Worm (Caenorhabditis elegans) whole organism, L3 larva: ENCODE results near the gene dgn-2.

Experiments
- R02D3.7 ChIP-seq: fragments of 150-350 bp; optimal IDR thresholded peaks from 2 replicates; lab custom pipeline; 2014; ENCODE audit warnings: missing biosample characterization, missing genetic modification characterization
- ZK546.5 ChIP-seq: sonication (generic microtip); optimal IDR thresholded peaks from 2 replicates; lab custom pipeline; 2017; ENCODE audit warnings: missing biosample characterization, missing genetic modification characterization
- aly-2 ChIP-seq: fragments of 150-350 bp; optimal IDR thresholded peaks from 2 replicates; lab custom pipeline; 2014; ENCODE audit warnings: missing biosample characterization, missing genetic modification characterization
- ama-1 ChIP-seq: fragments of 150-350 bp; optimal IDR thresholded peaks from 2 replicates; lab custom pipeline; 2018
- ceh-16 ChIP-seq: sonication (generic microtip); optimal IDR thresholded peaks from 2 replicates; lab custom pipeline; 2017; ENCODE audit warnings: missing biosample characterization, missing genetic modification characterization
- ceh-28 ChIP-seq: fragments of 150-350 bp; optimal IDR thresholded peaks from 2 replicates; lab custom pipeline; 2014; ENCODE audit warnings: missing biosample characterization, missing genetic modification reagents, missing genetic modification characterization
- ceh-82 ChIP-seq: fragments of 150-350 bp; optimal IDR thresholded peaks from 2 replicates; lab custom pipeline; 2014; ENCODE audit warnings: missing biosample characterization, missing genetic modification characterization
- ceh-9 ChIP-seq: sonication (generic microtip); optimal IDR thresholded peaks from 2 replicates; lab custom pipeline; 2018; ENCODE audit warnings: missing biosample characterization, missing genetic modification characterization
- daf-12 ChIP-seq: fragments of 150-350 bp; optimal IDR thresholded peaks from 2 replicates; lab custom pipeline; 2014; ENCODE audit warnings: missing biosample characterization, missing genetic modification reagents, missing genetic modification characterization
- egl-27 ChIP-seq: sonication (generic microtip); optimal IDR thresholded peaks from 4 replicates; lab custom pipeline; 2017; ENCODE audit warnings: missing biosample characterization, missing genetic modification reagents, missing genetic modification characterization
- egl-5 ChIP-seq: fragments of 150-350 bp; optimal IDR thresholded peaks from 2 replicates; lab custom pipeline; 2017; ENCODE audit warnings: missing biosample characterization, missing genetic modification reagents, missing genetic modification characterization, inconsistent platforms
- elt-1 ChIP-seq: fragments of 150-350 bp; optimal IDR thresholded peaks from 2 replicates; lab custom pipeline; 2014; ENCODE audit warnings: missing biosample characterization, missing genetic modification characterization
- elt-2 ChIP-seq: sonication (generic microtip); optimal IDR thresholded peaks from 2 replicates; lab custom pipeline; 2016; ENCODE audit warnings: missing genetic modification reagents, mild to moderate bottlenecking, missing genetic modification characterization, missing compliant biosample characterization
- elt-3 ChIP-seq, 3 experiments: fragments of 150-350 bp in 1 of 3; sonication (generic microtip) in 2 of 3; optimal IDR thresholded peaks; 2 replicates in 2 of 3; 4 replicates in 1 of 3; lab custom pipeline; 2014 to 2017; ENCODE audit warnings: missing biosample characterization in 3 of 3, missing genetic modification characterization in 3 of 3
- eor-1 ChIP-seq, 2 experiments: fragments of 150-350 bp; optimal IDR thresholded peaks; 2 replicates each; lab custom pipeline; 2014 to 2018; ENCODE audit warnings: missing biosample characterization in 2 of 2, missing genetic modification characterization in 2 of 2
- fkh-10 ChIP-seq: sonication (generic microtip); optimal IDR thresholded peaks from 2 replicates; lab custom pipeline; 2017; ENCODE audit warnings: missing biosample characterization, missing genetic modification reagents, missing genetic modification characterization
- fkh-2 ChIP-seq: fragments of 150-350 bp; optimal IDR thresholded peaks from 2 replicates; lab custom pipeline; 2014; ENCODE audit warnings: missing biosample characterization, missing genetic modification reagents, missing genetic modification characterization
- fos-1 ChIP-seq: fragments of 150-350 bp; optimal IDR thresholded peaks from 2 replicates; lab custom pipeline; 2014; ENCODE audit warnings: missing biosample characterization, missing genetic modification characterization
- hmg-11 ChIP-seq: sonication (generic microtip); optimal IDR thresholded peaks from 2 replicates; lab custom pipeline; 2016; ENCODE audit warnings: missing genetic modification characterization, missing compliant biosample characterization
- jun-1 ChIP-seq: fragments of 150-350 bp; optimal IDR thresholded peaks from 2 replicates; lab custom pipeline; 2014; ENCODE audit warnings: missing biosample characterization, missing genetic modification reagents, missing genetic modification characterization
- lin-15B ChIP-seq: fragments of 150-350 bp; optimal IDR thresholded peaks from 2 replicates; lab custom pipeline; 2014; ENCODE audit warnings: missing biosample characterization, missing genetic modification characterization
- lin-39 ChIP-seq: fragments of 150-350 bp; optimal IDR thresholded peaks from 2 replicates; lab custom pipeline; 2018; ENCODE audit warnings: missing biosample characterization, missing genetic modification reagents, missing genetic modification characterization
- lsy-12 ChIP-seq: sonication (generic microtip); optimal IDR thresholded peaks from 2 replicates; lab custom pipeline; 2016; ENCODE audit warnings: mild to moderate bottlenecking, missing genetic modification characterization, missing compliant biosample characterization
- mdl-1 ChIP-seq: fragments of 150-350 bp; optimal IDR thresholded peaks from 2 replicates; lab custom pipeline; 2014; ENCODE audit warnings: missing biosample characterization, missing genetic modification characterization
- mml-1 ChIP-seq: fragments of 150-350 bp; sonication (generic microtip); optimal IDR thresholded peaks from 3 replicates; lab custom pipeline; 2014; ENCODE audit warnings: missing biosample characterization, missing genetic modification characterization
- nfya-1 ChIP-seq: sonication (generic microtip); optimal IDR thresholded peaks from 2 replicates; lab custom pipeline; 2017; ENCODE audit warnings: missing genetic modification characterization, mild to moderate bottlenecking, missing compliant biosample characterization, antibody characterized with exemption, moderate library complexity; ENCODE audit not compliant: insufficient read depth
- nhr-11 ChIP-seq: fragments of 150-350 bp; optimal IDR thresholded peaks from 2 replicates; lab custom pipeline; 2014; ENCODE audit warnings: missing biosample characterization, missing genetic modification characterization
- nhr-12 ChIP-seq: fragments of 150-350 bp; optimal IDR thresholded peaks from 2 replicates; lab custom pipeline; 2014; ENCODE audit warnings: missing biosample characterization, missing genetic modification characterization
- nhr-23 ChIP-seq: fragments of 150-350 bp; optimal IDR thresholded peaks from 2 replicates; lab custom pipeline; 2014; ENCODE audit warnings: missing biosample characterization, missing genetic modification reagents, missing genetic modification characterization
- nhr-237 ChIP-seq: fragments of 150-350 bp; optimal IDR thresholded peaks from 2 replicates; lab custom pipeline; 2014; ENCODE audit warnings: missing biosample characterization, missing genetic modification characterization
- nhr-25 ChIP-seq: sonication (generic microtip); optimal IDR thresholded peaks from 2 replicates; lab custom pipeline; 2017; ENCODE audit warnings: missing biosample characterization, missing genetic modification characterization
- nhr-28 ChIP-seq: fragments of 150-350 bp; optimal IDR thresholded peaks from 2 replicates; lab custom pipeline; 2014; ENCODE audit warnings: missing biosample characterization, missing genetic modification characterization
- nhr-43 ChIP-seq: sonication (generic microtip); optimal IDR thresholded peaks from 2 replicates; lab custom pipeline; 2016; ENCODE audit warnings: mild to moderate bottlenecking, missing genetic modification characterization, missing compliant biosample characterization; ENCODE audit not compliant: poor library complexity, severe bottlenecking
- nhr-67 ChIP-seq: fragments of 150-350 bp; optimal IDR thresholded peaks from 2 replicates; lab custom pipeline; 2014; ENCODE audit warnings: missing biosample characterization, missing genetic modification characterization
- nhr-76 ChIP-seq: fragments of 150-350 bp; sonication (generic microtip); optimal IDR thresholded peaks from 5 replicates; lab custom pipeline; 2014; ENCODE audit warnings: missing biosample characterization, missing genetic modification characterization
- nhr-77 ChIP-seq: fragments of 150-350 bp; optimal IDR thresholded peaks from 2 replicates; lab custom pipeline; 2014; ENCODE audit warnings: missing biosample characterization, missing genetic modification characterization
- pha-4 ChIP-seq: fragments of 150-350 bp; optimal IDR thresholded peaks from 2 replicates; lab custom pipeline; 2014; ENCODE audit warnings: missing biosample characterization, missing genetic modification reagents, missing genetic modification characterization
- pqm-1 ChIP-seq: fragments of 150-350 bp; optimal IDR thresholded peaks from 2 replicates; lab custom pipeline; 2017; ENCODE audit warnings: missing biosample characterization, missing genetic modification characterization, inconsistent platforms
- sea-2 ChIP-seq: fragments of 150-350 bp; sonication (generic microtip); optimal IDR thresholded peaks from 4 replicates; lab custom pipeline; 2014; ENCODE audit warnings: missing biosample characterization, missing genetic modification reagents, missing genetic modification characterization
- skn-1 ChIP-seq: fragments of 150-350 bp; optimal IDR thresholded peaks from 2 replicates; lab custom pipeline; 2014; ENCODE audit warnings: missing biosample characterization, missing genetic modification characterization
- snpc-4 ChIP-seq: fragments of 150-350 bp; optimal IDR thresholded peaks from 2 replicates; lab custom pipeline; 2014; ENCODE audit warnings: missing biosample characterization, missing genetic modification characterization
- tbx-2 ChIP-seq: sonication (generic microtip); optimal IDR thresholded peaks from 2 replicates; lab custom pipeline; 2016; ENCODE audit warnings: mild to moderate bottlenecking, missing genetic modification characterization, missing compliant biosample characterization
- unc-39 ChIP-seq: sonication (generic microtip); optimal IDR thresholded peaks from 4 replicates; lab custom pipeline; 2017; ENCODE audit warnings: missing biosample characterization, missing genetic modification characterization
- unc-62 ChIP-seq: fragments of 150-350 bp; sonication (generic microtip); optimal IDR thresholded peaks from 4 replicates; lab custom pipeline; 2014; ENCODE audit warnings: missing biosample characterization, missing genetic modification reagents, missing genetic modification characterization
- zag-1 ChIP-seq: fragments of 150-350 bp; optimal IDR thresholded peaks from 2 replicates; lab custom pipeline; 2014; ENCODE audit warnings: missing biosample characterization, missing genetic modification characterization
- ztf-11 ChIP-seq: fragments of 150-350 bp; optimal IDR thresholded peaks from 2 replicates; lab custom pipeline; 2014; ENCODE audit warnings: missing biosample characterization, missing genetic modification characterization
- ztf-4 ChIP-seq: fragments of 150-350 bp; optimal IDR thresholded peaks from 2 replicates; lab custom pipeline; 2014; ENCODE audit warnings: missing biosample characterization, missing genetic modification characterization

dgn-2 gene

DNA sequence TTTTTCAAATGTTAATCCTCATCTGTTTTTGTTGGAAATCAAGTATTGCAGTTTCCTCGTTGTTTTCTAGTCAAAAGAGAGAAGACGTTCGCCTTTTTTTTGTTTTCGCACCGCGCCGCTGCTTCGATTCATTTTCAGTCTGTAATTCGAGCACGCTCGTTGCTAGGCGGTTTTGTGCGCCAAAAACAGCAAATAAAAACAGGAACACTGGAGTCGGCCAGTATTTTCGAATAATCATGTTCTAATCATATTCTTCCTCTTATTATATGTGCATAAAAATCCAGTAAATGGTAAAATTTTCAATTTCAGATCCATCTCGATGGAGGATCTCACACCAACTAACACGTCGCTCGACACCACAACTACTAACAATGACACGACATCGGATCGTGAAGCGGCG, 46.3 kb downstream of the dgn-2 start, which contains the start of gene pdk-1:
pdk-1 (plus strand) TSS at position 301 of the 400 bp plus-strand sequence.
- TF ChIP-seq lin-39 (tag; lab: Kevin White, UChicago) (no peak), hmg-11 (tag; lab: Kevin White, UChicago) (no peak), lsy-12 (no peak), tbx-2 (tag; lab: Kevin White, UChicago) (no peak), ceh-16 (tag; lab: Kevin White, UChicago) (no peak), ceh-9 (tag; lab: Kevin White, UChicago) (no peak), elt-1 (tag; lab: Kevin White, UChicago) (no peak), snpc-4 (tag; lab: Kevin White, UChicago) (no peak), ztf-11 (tag; lab: Kevin White, UChicago) (no peak), nhr-67 (no peak), nhr-11 (tag; lab: Kevin White, UChicago) (no peak), daf-12 (tag; lab: Kevin White, UChicago) (no peak)

DNA sequence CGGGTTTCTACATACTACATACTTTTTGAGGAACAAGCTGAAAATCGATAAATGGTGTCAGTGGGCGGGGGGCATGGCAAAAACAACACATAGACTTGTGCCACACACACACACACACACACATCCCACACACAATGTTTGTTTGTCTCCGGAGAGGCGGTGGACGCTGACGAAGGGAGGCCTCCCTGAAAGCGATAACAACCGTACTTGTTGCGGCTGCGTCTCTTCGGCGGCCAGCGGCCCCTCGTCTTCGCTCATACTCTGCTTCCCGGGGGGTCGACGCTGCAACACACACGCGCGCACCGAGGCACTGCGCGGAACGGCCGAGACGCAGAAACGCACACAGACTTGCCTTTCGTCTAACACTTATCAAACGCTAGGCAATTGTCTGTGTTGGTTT, 47.6 kb downstream of the dgn-2 start:
- TF ChIP-seq nhr-77 (tag; lab: Kevin White, UChicago) (no peak), pha-4 (peak; percentile 70), elt-3 (tag; optimal IDR thresholded peaks at IDR 0.05; lab: Kevin White, UChicago) (no peak), ztf-11 (tag; lab: Kevin White, UChicago) (no peak), nhr-67 (no peak), lin-39 (tag; lab: Kevin White, UChicago) (peak; percentile 73), ZK546.5 (tag; lab: Kevin White, UChicago) (no peak), fkh-2 (tag; lab: Kevin White, UChicago) (no peak), nhr-28 (tag; lab: Kevin White, UChicago) (no peak), nhr-43 (tag; lab: Kevin White, UChicago) (no peak), ceh-9 (tag; lab: Kevin White, UChicago) (no peak), unc-39 (tag; lab: Kevin White, UChicago) (no peak), nhr-76 (tag; lab: Kevin White, UChicago) (no peak), nhr-25 (tag; lab: Kevin White, UChicago) (no peak), ceh-16 (tag; lab: Kevin White, UChicago) (no peak), nhr-11 (tag; lab: Kevin White, UChicago) (no peak), lsy-12 (peak; percentile 19), snpc-4 (tag; lab: Kevin White, UChicago) (peak; percentile 27), ama-1 (lab: Kevin White, UChicago) (no peak), eor-1 (tag; optimal IDR thresholded peaks at IDR 0.05; lab: Kevin White, UChicago) (no peak), fos-1 (tag; lab: Kevin White, UChicago) (no peak), aly-2 (tag; lab: Kevin White, UChicago) (no peak), sea-2 (GFP tag; lab: Kevin White, UChicago) (no peak), nhr-12 (no peak), R02D3.7 (tag; lab: Kevin White, UChicago) (no peak), ztf-4 (tag; lab: Kevin White, UChicago) (no peak), egl-27 (tag; lab: Kevin White, UChicago) (no peak), lin-15B (tag; lab: Kevin White, UChicago) (no peak), ceh-82 (tag; lab: Kevin White, UChicago) (peak; percentile 1), fkh-10 (no peak), nhr-23 (tag; lab: Kevin White, UChicago) (peak; percentile 38), egl-5 (peak; percentile 76), tbx-2 (tag; lab: Kevin White, UChicago) (peak; percentile 16), nfya-1 (peak; percentile 59), unc-62 (no peak), elt-1 (tag; lab: Kevin White, UChicago) (no peak), pqm-1 (tag; lab: Kevin White, UChicago) (peak; percentile 30), elt-2 (tag; lab: Kevin White, UChicago) (peak; percentile 83), mdl-1 (tag; lab: Kevin White, UChicago) (peak; percentile 58), nhr-237 (no peak), mml-1 (no peak), hmg-11 (tag; lab: Kevin White, UChicago) (peak; percentile 78), zag-1 (tag; lab: Kevin White, UChicago) (no peak), jun-1 (tag; lab: Kevin White, UChicago) (no peak), skn-1 (tag; lab: Kevin White, UChicago) (no peak), daf-12 (tag; lab: Kevin White, UChicago) (no peak), ceh-28 (tag; lab: Kevin White, UChicago) (peak; percentile 66)
